Worm (Caenorhabditis elegans) whole organism, L1 larva: ENCODE results near the gene math-3.

ENCODE experiments used
- ama-1 ChIP-seq: fragments of 150-350 bp; optimal IDR thresholded peaks from 2 replicates; lab custom pipeline; 2014
- lin-39 ChIP-seq: fragments of 150-350 bp; optimal IDR thresholded peaks from 2 replicates; lab custom pipeline; 2014; ENCODE audit warnings: missing biosample characterization, missing genetic modification reagents, missing genetic modification characterization
- mdl-1 ChIP-seq, 2 experiments: fragments of 150-350 bp; optimal IDR thresholded peaks; 2 replicates each; lab custom pipeline; 2014 to 2017; ENCODE audit warnings: missing biosample characterization in 2 of 2, missing genetic modification characterization in 2 of 2, inconsistent platforms in 1 of 2
- nhr-12 ChIP-seq: sonication (generic microtip); optimal IDR thresholded peaks from 2 replicates; lab custom pipeline; 2017; ENCODE audit warnings: missing biosample characterization, missing genetic modification characterization
- nhr-28 ChIP-seq: fragments of 150-350 bp; optimal IDR thresholded peaks from 2 replicates; lab custom pipeline; 2014; ENCODE audit warnings: missing biosample characterization, missing genetic modification characterization

ce11 chrII:1736353-1736752, 35.5 kb upstream of the math-3 start, which contains the start of gene ceh-83:
- TF ChIP-seq nhr-28 (tag; lab: Kevin White, UChicago) (no peak), ama-1 (lab: Kevin White, UChicago) (no peak), nhr-12 (tag; lab: Kevin White, UChicago) (no peak), lin-39 (tag; lab: Kevin White, UChicago) (no peak), mdl-1 (tag; optimal IDR thresholded peaks at IDR 0.05; lab: Kevin White, UChicago) (no peak)
